Worm (Caenorhabditis elegans) whole organism, L3 larva: ENCODE data around the gene K04C2.7.
A peak's percentile ranks its signal among the peaks of the same experiment; 100 is the strongest.

Experiments
- ZK546.5 ChIP-seq: sonication (generic microtip); optimal IDR thresholded peaks from 2 replicates; lab custom pipeline; 2017; ENCODE audit warnings: missing biosample characterization, missing genetic modification characterization
- ama-1 ChIP-seq: fragments of 150-350 bp; optimal IDR thresholded peaks from 2 replicates; lab custom pipeline; 2018
- ceh-28 ChIP-seq: fragments of 150-350 bp; optimal IDR thresholded peaks from 2 replicates; lab custom pipeline; 2014; ENCODE audit warnings: missing biosample characterization, missing genetic modification reagents, missing genetic modification characterization
- egl-27 ChIP-seq: sonication (generic microtip); optimal IDR thresholded peaks from 4 replicates; lab custom pipeline; 2017; ENCODE audit warnings: missing biosample characterization, missing genetic modification reagents, missing genetic modification characterization
- eor-1 ChIP-seq, 2 experiments: fragments of 150-350 bp; optimal IDR thresholded peaks; 2 replicates each; lab custom pipeline; 2014 to 2018; ENCODE audit warnings: missing biosample characterization in 2 of 2, missing genetic modification characterization in 2 of 2
- hmg-11 ChIP-seq: sonication (generic microtip); optimal IDR thresholded peaks from 2 replicates; lab custom pipeline; 2016; ENCODE audit warnings: missing genetic modification characterization, missing compliant biosample characterization
- jun-1 ChIP-seq: fragments of 150-350 bp; optimal IDR thresholded peaks from 2 replicates; lab custom pipeline; 2014; ENCODE audit warnings: missing biosample characterization, missing genetic modification reagents, missing genetic modification characterization
- mdl-1 ChIP-seq: fragments of 150-350 bp; optimal IDR thresholded peaks from 2 replicates; lab custom pipeline; 2014; ENCODE audit warnings: missing biosample characterization, missing genetic modification characterization
- nhr-237 ChIP-seq: fragments of 150-350 bp; optimal IDR thresholded peaks from 2 replicates; lab custom pipeline; 2014; ENCODE audit warnings: missing biosample characterization, missing genetic modification characterization
- nhr-25 ChIP-seq: sonication (generic microtip); optimal IDR thresholded peaks from 2 replicates; lab custom pipeline; 2017; ENCODE audit warnings: missing biosample characterization, missing genetic modification characterization
- pha-4 ChIP-seq: fragments of 150-350 bp; optimal IDR thresholded peaks from 2 replicates; lab custom pipeline; 2014; ENCODE audit warnings: missing biosample characterization, missing genetic modification reagents, missing genetic modification characterization
- pqm-1 ChIP-seq: fragments of 150-350 bp; optimal IDR thresholded peaks from 2 replicates; lab custom pipeline; 2017; ENCODE audit warnings: missing biosample characterization, missing genetic modification characterization, inconsistent platforms
- unc-39 ChIP-seq: sonication (generic microtip); optimal IDR thresholded peaks from 4 replicates; lab custom pipeline; 2017; ENCODE audit warnings: missing biosample characterization, missing genetic modification characterization
- unc-62 ChIP-seq: fragments of 150-350 bp; sonication (generic microtip); optimal IDR thresholded peaks from 4 replicates; lab custom pipeline; 2014; ENCODE audit warnings: missing biosample characterization, missing genetic modification reagents, missing genetic modification characterization

DNA sequence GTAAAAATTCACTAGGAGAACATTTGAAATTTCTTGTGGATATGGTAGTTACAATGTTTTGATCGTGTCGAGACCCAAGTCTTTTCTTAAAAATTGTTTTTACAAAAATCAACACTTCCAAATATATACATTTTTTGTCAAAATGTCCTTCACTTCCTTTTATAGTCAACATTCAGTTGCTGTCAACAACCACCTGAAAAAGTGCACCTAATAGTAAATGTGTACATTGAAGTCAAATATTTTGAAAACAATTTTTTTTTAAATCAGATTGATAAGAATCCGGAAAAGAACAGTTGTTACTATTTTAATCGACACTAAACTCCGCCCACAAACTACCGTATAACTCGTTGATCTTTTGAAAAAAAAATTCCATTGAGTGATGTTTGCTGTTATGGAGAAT is 14.8 kb downstream of the K04C2.7 start:
- TF ChIP-seq nhr-237 (no peak), ama-1 (no peak), ZK546.5 (no peak), jun-1 (tag; lab: Kevin White, UChicago) (no peak), unc-39 (no peak), pqm-1 (tag; lab: Kevin White, UChicago) (no peak), eor-1 (tag; optimal IDR thresholded peaks at IDR 0.05; lab: Kevin White, UChicago) (no peak), unc-62 (GFP tag; lab: Kevin White, UChicago) (no peak), nhr-25 (no peak), hmg-11 (tag; lab: Kevin White, UChicago) (no peak), egl-27 (no peak), mdl-1 (tag; lab: Kevin White, UChicago) (no peak), pha-4 (tag; lab: Kevin White, UChicago) (peak; percentile 18), ceh-28 (tag; lab: Kevin White, UChicago) (no peak)
